Worm (Caenorhabditis elegans) whole organism, mixed stage, embryonic: ENCODE data around the gene vit-1.

Experiments used
- blmp-1 ChIP-seq: fragments of 150-350 bp; optimal IDR thresholded peaks from 2 replicates; lab custom pipeline; 2014; ENCODE audit warnings: missing biosample characterization, missing genetic modification characterization
- ceh-83 ChIP-seq: fragments of 200-800 bp; sonication (Bioruptor generic); optimal IDR thresholded peaks from 2 replicates; lab custom pipeline; 2018; ENCODE audit warnings: mild to moderate bottlenecking, missing genetic modification characterization, missing compliant biosample characterization
- ces-1 ChIP-seq: fragments of 150-350 bp; optimal IDR thresholded peaks from 2 replicates; lab custom pipeline; 2014; ENCODE audit warnings: missing biosample characterization, missing genetic modification reagents, missing genetic modification characterization
- flh-1 ChIP-seq: fragments of 200-800 bp; sonication (Bioruptor generic); optimal IDR thresholded peaks from 2 replicates; lab custom pipeline; 2018; ENCODE audit warnings: mild to moderate bottlenecking, missing genetic modification characterization, moderate library complexity, missing compliant biosample characterization
- nhr-76 ChIP-seq: sonication (generic microtip); optimal IDR thresholded peaks from 2 replicates; lab custom pipeline; 2017; ENCODE audit warnings: missing biosample characterization, missing genetic modification characterization
- pha-4 ChIP-seq: fragments of 150-350 bp; optimal IDR thresholded peaks from 2 replicates; lab custom pipeline; 2018; ENCODE audit warnings: missing biosample characterization, missing genetic modification reagents, missing genetic modification characterization
- snpc-4 ChIP-seq: fragments of 150-350 bp; optimal IDR thresholded peaks from 2 replicates; lab custom pipeline; 2014; ENCODE audit warnings: missing biosample characterization, missing genetic modification characterization
- unc-62 ChIP-seq: fragments of 150-350 bp; optimal IDR thresholded peaks from 2 replicates; lab custom pipeline; 2014; ENCODE audit warnings: missing biosample characterization, missing genetic modification reagents, missing genetic modification characterization
- zip-8 ChIP-seq: fragments of 150-350 bp; optimal IDR thresholded peaks from 2 replicates; lab custom pipeline; 2014; ENCODE audit warnings: missing biosample characterization, missing genetic modification characterization
- ztf-11 ChIP-seq: fragments of 150-350 bp; optimal IDR thresholded peaks from 2 replicates; lab custom pipeline; 2014; ENCODE audit warnings: missing biosample characterization, missing genetic modification characterization

DNA sequence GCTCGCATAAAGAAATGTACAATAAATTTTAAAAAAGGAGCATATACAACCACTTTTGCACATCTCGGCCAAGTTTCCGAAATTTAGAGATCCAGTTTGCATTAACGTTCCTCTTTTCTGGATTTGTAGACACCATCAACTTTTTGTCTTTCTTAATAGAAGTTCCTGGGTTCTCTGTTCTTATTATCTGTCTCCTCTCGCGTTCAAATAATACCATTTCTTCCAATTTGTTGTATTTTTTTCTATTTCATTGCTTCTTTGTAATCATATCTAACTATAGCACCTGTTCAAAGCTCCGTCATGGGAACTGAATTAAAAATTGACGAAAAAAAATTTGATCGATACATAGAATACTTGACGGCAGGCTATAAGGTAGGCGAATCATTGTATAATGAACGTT, 11.7 kb downstream of the vit-1 start, which contains the start of gene K09F5.1:
- no peak for TF ChIP-seq unc-62 (GFP tag; lab: Kevin White, UChicago)
- TF ChIP-seq blmp-1 (tag; lab: Kevin White, UChicago), result no peak
- no peak for TF ChIP-seq ceh-83
- no peak for TF ChIP-seq nhr-76 (tag; lab: Kevin White, UChicago)
- no peak for TF ChIP-seq snpc-4 (tag; lab: Kevin White, UChicago)
- no peak for TF ChIP-seq zip-8 (tag; lab: Kevin White, UChicago)
- no peak for TF ChIP-seq ces-1 (GFP tag; lab: Kevin White, UChicago)
- no peak for TF ChIP-seq flh-1 (GFP tag; lab: Kevin White, UChicago)
- no peak for TF ChIP-seq ztf-11 (tag; lab: Kevin White, UChicago)
- no peak for TF ChIP-seq pha-4 (tag; lab: Kevin White, UChicago)
